Worm (Caenorhabditis elegans): ENCODE results near the gene gfi-3.

- TF ChIP-seq sptf-2 (GFP tag; optimal IDR thresholded peaks at IDR 0.05): no peak
- no peak for TF ChIP-seq lin-35 (GFP tag; optimal IDR thresholded peaks at IDR 0.05)
- TF ChIP-seq ekl-4 (GFP tag; IDR thresholded peaks at IDR 0.05): no peak
Measured at ce11 chrX:14481637-14482036, 1.3 kb downstream of the gfi-3 start.
